Fruit fly (Drosophila melanogaster) whole organism, embryonic: ENCODE measurements around the gene Cp36.
A peak's percentile ranks its signal among the peaks of the same experiment; 100 is the strongest.

Experiments
- Blimp-1 ChIP-seq: fragments of 200-800 bp; sonication (Bioruptor generic); optimal IDR thresholded peaks from 3 replicates; lab custom pipeline; 2018; ENCODE audit warnings: missing biosample characterization, missing genetic modification characterization, mild to moderate bottlenecking, moderate library complexity, missing genetic modification reagents
- CG13424 ChIP-seq: fragments of 200-800 bp; sonication (Bioruptor generic); optimal IDR thresholded peaks from 2 replicates; lab custom pipeline; 2019; ENCODE audit warnings: missing biosample characterization, mild to moderate bottlenecking, missing genetic modification characterization, moderate library complexity
- CG14710 ChIP-seq: fragments of 200-800 bp; sonication (Bioruptor generic); optimal IDR thresholded peaks from 3 replicates; lab custom pipeline; 2019; ENCODE audit warnings: missing biosample characterization, mild to moderate bottlenecking, missing genetic modification characterization, moderate library complexity
- CG15479 ChIP-seq: fragments of 200-800 bp; sonication (Bioruptor generic); optimal IDR thresholded peaks from 3 replicates; lab custom pipeline; 2019; ENCODE audit warnings: missing biosample characterization, mild to moderate bottlenecking, missing genetic modification characterization, moderate library complexity
- CG1603 ChIP-seq: fragments of 200-800 bp; sonication (Bioruptor generic); optimal IDR thresholded peaks from 2 replicates; lab custom pipeline; 2019; ENCODE audit warnings: missing biosample characterization, mild to moderate bottlenecking, missing genetic modification characterization, moderate library complexity
- CG1832 ChIP-seq: fragments of 200-800 bp; sonication (Bioruptor generic); optimal IDR thresholded peaks from 2 replicates; lab custom pipeline; 2017; ENCODE audit warnings: missing biosample characterization, mild to moderate bottlenecking, missing genetic modification characterization, inconsistent platforms
- CG18599 ChIP-seq: fragments of 200-800 bp; sonication (Bioruptor generic); optimal IDR thresholded peaks from 3 replicates; lab custom pipeline; 2017; ENCODE audit warnings: missing biosample characterization, missing genetic modification characterization, mild to moderate bottlenecking, moderate library complexity, missing genetic modification reagents
- CG2129 ChIP-seq: fragments of 200-800 bp; sonication (Bioruptor generic); IDR thresholded peaks from 2 replicates; pipeline ENCODE4 v1.3.6; 2022; ENCODE audit warnings: missing biosample characterization, missing genetic modification characterization; ENCODE audit not compliant: partially characterized antibody
- CG2202 ChIP-seq: fragments of 200-800 bp; sonication (Bioruptor generic); optimal IDR thresholded peaks from 2 replicates; lab custom pipeline; 2018; ENCODE audit warnings: missing biosample characterization, mild to moderate bottlenecking, missing genetic modification characterization
- CG6813 ChIP-seq: fragments of 200-800 bp; sonication (Bioruptor generic); optimal IDR thresholded peaks from 2 replicates; lab custom pipeline; 2017; ENCODE audit warnings: missing biosample characterization, missing genetic modification characterization, mild to moderate bottlenecking, moderate library complexity, missing genetic modification reagents
- CTCF ChIP-seq: fragments of 200-800 bp; sonication (Bioruptor generic); optimal IDR thresholded peaks from 2 replicates; lab custom pipeline; 2017; ENCODE audit warnings: missing biosample characterization, mild to moderate bottlenecking, missing genetic modification characterization, moderate library complexity
- Chrac-16 ChIP-seq: fragments of 200-800 bp; sonication (Bioruptor generic); optimal IDR thresholded peaks from 3 replicates; lab custom pipeline; 2016; ENCODE audit warnings: missing biosample characterization, missing genetic modification characterization
- D ChIP-seq, 2 experiments: fragments of 200-800 bp in 1 of 2; fragments of >200 bp in 1 of 2; sonication (Bioruptor generic) in 1 of 2; optimal IDR thresholded peaks; 2 replicates in 1 of 2; 3 replicates in 1 of 2; lab custom pipeline; 2017; ENCODE audit warnings: mild to moderate bottlenecking in 1 of 2, missing biosample characterization in 1 of 2, missing genetic modification characterization in 1 of 2, missing genetic modification reagents in 1 of 2
- Dll ChIP-seq: fragments of 200-800 bp; sonication (Bioruptor generic); IDR thresholded peaks from 4 replicates; pipeline ENCODE4 v1.3.6; 2022; ENCODE audit warnings: missing biosample characterization, missing genetic modification characterization; ENCODE audit not compliant: partially characterized antibody
- E2f2 ChIP-seq: fragments of 200-800 bp; sonication (Bioruptor generic); IDR thresholded peaks from 2 replicates; pipeline ENCODE4 v1.3.6; 2022; ENCODE audit warnings: missing biosample characterization, missing genetic modification characterization
- Eip74EF ChIP-seq, 2 experiments: fragments of 200-800 bp in 1 of 2; fragments of >200 bp in 1 of 2; sonication (Bioruptor generic) in 1 of 2; optimal IDR thresholded peaks; 2 replicates each; lab custom pipeline; 2017 to 2019; ENCODE audit warnings: missing biosample characterization in 2 of 2, missing genetic modification characterization in 2 of 2, mild to moderate bottlenecking in 1 of 2, moderate library complexity in 1 of 2
- Fer1 ChIP-seq: fragments of 200-800 bp; sonication (Bioruptor generic); optimal IDR thresholded peaks from 2 replicates; lab custom pipeline; 2017; ENCODE audit warnings: missing biosample characterization, mild to moderate bottlenecking, missing genetic modification characterization
- Lim3 ChIP-seq: fragments of 200-800 bp; sonication (Bioruptor generic); IDR thresholded peaks from 2 replicates; pipeline ENCODE4 v1.3.6; 2022; ENCODE audit warnings: missing biosample characterization, missing genetic modification characterization
- Med ChIP-seq: fragments of 200-800 bp; sonication (Bioruptor generic); peaks from one replicate; lab custom pipeline; 2016; ENCODE audit warnings: missing biosample characterization, missing genetic modification characterization, mild to moderate bottlenecking, inconsistent platforms, moderate library complexity
- NFAT ChIP-seq: fragments of 200-800 bp; sonication (Bioruptor generic); IDR thresholded peaks from 2 replicates; pipeline ENCODE4 v1.3.6; 2022; ENCODE audit warnings: missing biosample characterization, missing genetic modification characterization
- Opbp ChIP-seq: fragments of 200-800 bp; sonication (Bioruptor generic); IDR thresholded peaks from 3 replicates; pipeline ENCODE4 v1.3.6; 2022; ENCODE audit warnings: missing biosample characterization, missing genetic modification characterization; ENCODE audit not compliant: partially characterized antibody
- Sin3A ChIP-seq: fragments of >200 bp; optimal IDR thresholded peaks from 2 replicates; lab custom pipeline; 2018
- Stat92E ChIP-seq, 3 experiments: fragments of >200 bp in 2 of 3; fragments of 200-800 bp in 1 of 3; sonication (Bioruptor generic) in 1 of 3; optimal IDR thresholded peaks; 2 replicates each; lab custom pipeline; 2017 to 2019; ENCODE audit warnings: missing biosample characterization in 3 of 3, missing genetic modification characterization in 3 of 3, mild to moderate bottlenecking in 1 of 3, moderate library complexity in 1 of 3
- ab ChIP-seq: fragments of 200-800 bp; sonication (Bioruptor generic); optimal IDR thresholded peaks from 2 replicates; lab custom pipeline; 2016; ENCODE audit warnings: missing biosample characterization, missing genetic modification characterization
- amos ChIP-seq: fragments of 200-800 bp; sonication (Bioruptor generic); IDR thresholded peaks from 2 replicates; pipeline ENCODE4 v1.3.6; 2022; ENCODE audit warnings: missing biosample characterization, missing genetic modification characterization; ENCODE audit not compliant: partially characterized antibody
- bab2 ChIP-seq: fragments of 200-800 bp; sonication (Bioruptor generic); optimal IDR thresholded peaks from 2 replicates; lab custom pipeline; 2016; ENCODE audit warnings: missing biosample characterization, missing genetic modification characterization
- crol ChIP-seq: fragments of 200-800 bp; sonication (Bioruptor generic); IDR thresholded peaks from 2 replicates; pipeline ENCODE4 v1.3.6; 2022; ENCODE audit warnings: missing biosample characterization, missing genetic modification characterization
- dmrt11E ChIP-seq: fragments of 200-800 bp; sonication (Bioruptor generic); optimal IDR thresholded peaks from 3 replicates; lab custom pipeline; 2018; ENCODE audit warnings: missing biosample characterization, mild to moderate bottlenecking, missing genetic modification characterization, moderate library complexity
- gce ChIP-seq: fragments of 200-800 bp; sonication (Bioruptor generic); IDR thresholded peaks from 3 replicates; pipeline ENCODE4 v1.3.6; 2022; ENCODE audit warnings: missing biosample characterization, missing genetic modification characterization
- gcm ChIP-seq: fragments of 200-800 bp; sonication (Bioruptor generic); optimal IDR thresholded peaks from 2 replicates; lab custom pipeline; 2019; ENCODE audit warnings: missing biosample characterization, mild to moderate bottlenecking, missing genetic modification characterization, moderate library complexity
- gsb ChIP-seq: fragments of 200-800 bp; sonication (Bioruptor generic); IDR thresholded peaks from 2 replicates; pipeline ENCODE4 v1.3.6; 2022; ENCODE audit warnings: missing biosample characterization, missing genetic modification characterization
- gsb-n ChIP-seq: fragments of 200-800 bp; sonication (Bioruptor generic); optimal IDR thresholded peaks from 3 replicates; lab custom pipeline; 2018; ENCODE audit warnings: missing biosample characterization, mild to moderate bottlenecking, missing genetic modification characterization
- insv ChIP-seq, 2 experiments: fragments of 200-800 bp; sonication (Bioruptor generic); optimal IDR thresholded peaks; 3 replicates each; lab custom pipeline; 2016 to 2018; ENCODE audit warnings: missing biosample characterization in 2 of 2, missing genetic modification characterization in 2 of 2
- knrl ChIP-seq: fragments of 200-800 bp; sonication (Bioruptor generic); IDR thresholded peaks from 3 replicates; pipeline ENCODE4 v1.3.6; 2022; ENCODE audit warnings: missing biosample characterization, missing genetic modification characterization; ENCODE audit not compliant: partially characterized antibody
- nmo ChIP-seq: fragments of 200-800 bp; sonication (Bioruptor generic); optimal IDR thresholded peaks from 2 replicates; lab custom pipeline; 2018; ENCODE audit warnings: missing biosample characterization, mild to moderate bottlenecking, missing genetic modification characterization, moderate library complexity
- nom ChIP-seq: fragments of 200-800 bp; sonication (Bioruptor generic); optimal IDR thresholded peaks from 2 replicates; lab custom pipeline; 2017; ENCODE audit warnings: missing biosample characterization, missing genetic modification characterization, mild to moderate bottlenecking, moderate library complexity, missing genetic modification reagents
- oc ChIP-seq: fragments of 200-800 bp; sonication (Bioruptor generic); optimal IDR thresholded peaks from 2 replicates; lab custom pipeline; 2018; ENCODE audit warnings: missing biosample characterization, mild to moderate bottlenecking, missing genetic modification characterization, moderate library complexity
- otp ChIP-seq: fragments of 200-800 bp; sonication (Bioruptor generic); IDR thresholded peaks from 3 replicates; pipeline ENCODE4, ENCODE4 v1.3.6; 2022; ENCODE audit warnings: missing biosample characterization, missing genetic modification characterization
- rib ChIP-seq: fragments of 200-800 bp; sonication (Bioruptor generic); IDR thresholded peaks from 2 replicates; pipeline ENCODE4 v1.3.6; 2022; ENCODE audit warnings: missing biosample characterization, missing genetic modification characterization
- sd ChIP-seq: fragments of 200-800 bp; sonication (Bioruptor generic); optimal IDR thresholded peaks from 3 replicates; lab custom pipeline; 2018; ENCODE audit warnings: missing biosample characterization, mild to moderate bottlenecking, missing genetic modification characterization, moderate library complexity
- sim ChIP-seq: fragments of 200-800 bp; sonication (Bioruptor generic); IDR thresholded peaks from 2 replicates; pipeline ENCODE4 v1.3.6; 2022; ENCODE audit warnings: missing biosample characterization, missing genetic modification characterization
- sna ChIP-seq: fragments of 200-800 bp; sonication (Bioruptor generic); IDR thresholded peaks from 2 replicates; pipeline ENCODE4 v1.3.6; 2022; ENCODE audit warnings: missing biosample characterization, missing genetic modification characterization; ENCODE audit not compliant: partially characterized antibody
- tll ChIP-seq, 2 experiments: fragments of 200-800 bp in 1 of 2; fragments of >200 bp in 1 of 2; sonication (Bioruptor generic) in 1 of 2; optimal IDR thresholded peaks; 2 replicates each; lab custom pipeline; 2017 to 2019; ENCODE audit warnings: missing biosample characterization in 2 of 2, missing genetic modification characterization in 2 of 2, mild to moderate bottlenecking in 1 of 2, moderate library complexity in 1 of 2
- twi ChIP-seq: fragments of 200-800 bp; optimal IDR thresholded peaks from 2 replicates; lab custom pipeline; 2019; ENCODE audit warnings: missing biosample characterization, mild to moderate bottlenecking, missing genetic modification characterization, moderate library complexity

Cp36 gene

DNA sequence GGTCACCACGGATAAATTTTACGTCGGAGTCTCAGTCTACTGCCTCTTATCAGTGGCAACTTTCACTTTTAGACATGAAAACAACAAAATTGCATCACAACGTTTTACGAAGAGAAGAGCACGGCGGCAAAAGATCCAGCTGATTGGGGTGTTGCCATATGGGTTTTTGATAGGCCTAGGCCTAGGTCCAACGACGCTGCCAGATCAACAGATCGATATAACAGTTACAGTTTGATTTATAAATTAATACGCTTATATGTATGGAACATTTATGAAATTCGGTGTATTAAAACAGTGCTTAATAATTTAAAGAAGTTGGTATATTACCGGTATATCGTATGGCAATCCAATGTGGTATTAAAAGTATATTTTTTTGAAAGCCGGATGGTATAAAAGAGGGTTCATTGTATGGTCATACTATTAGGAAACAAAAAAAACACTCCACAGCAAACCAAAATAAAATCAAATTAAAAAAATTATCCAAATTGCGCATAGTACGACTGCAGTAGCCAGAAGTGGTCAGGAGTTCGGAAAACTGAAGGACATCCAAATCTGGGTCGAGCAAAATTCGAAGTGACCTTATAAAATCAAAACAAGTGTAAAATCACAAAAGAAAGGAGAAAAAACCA, 42.3 kb upstream of the Cp36 start, which contains the start of gene CG1440 (continued):
- no peak for TF ChIP-seq gce
- TF ChIP-seq Dll (GFP tag; lab: Robert Waterston, UW), result peak; percentile 3; the same call in 1 of the 4 replicates
- peak; percentile 30 for TF ChIP-seq bab2 (GFP tag; lab: Kevin White, UChicago)
- peak; percentile 17 for TF ChIP-seq Sin3A (lab: Kevin White, UChicago)
- TF ChIP-seq CG1603, result peak; percentile 69
- no peak for TF ChIP-seq CG18599 (GFP tag; lab: Kevin White, UChicago)
- TF ChIP-seq insv (GFP tag; optimal IDR thresholded peaks at IDR 0.05; lab: Kevin White, UChicago), result peak in 1 of 2 experiments; percentile 21
- peak; percentile 21 for TF ChIP-seq CG6813 (GFP tag; lab: Kevin White, UChicago)
- TF ChIP-seq CG14710 (tag; lab: Kevin White, UChicago), result peak; percentile 78
- peak; percentile 11; the same call in 1 of the 3 replicates for TF ChIP-seq knrl (GFP tag; lab: Robert Waterston, UW)
- TF ChIP-seq CG2202 (tag; lab: Kevin White, UChicago), result no peak
- peak; percentile 43 for TF ChIP-seq nmo (GFP tag; lab: Kevin White, UChicago)
- no peak for TF ChIP-seq ab (GFP tag; lab: Kevin White, UChicago)
- TF ChIP-seq Fer1 (GFP tag; lab: Kevin White, UChicago), result peak; percentile 20
- TF ChIP-seq gsb (GFP tag; lab: Robert Waterston, UW), result no peak
- peak; percentile 14 for TF ChIP-seq CG13424 (tag; lab: Kevin White, UChicago)
- TF ChIP-seq E2f2 (GFP tag; lab: Robert Waterston, UW), result peak; percentile 70

DNA sequence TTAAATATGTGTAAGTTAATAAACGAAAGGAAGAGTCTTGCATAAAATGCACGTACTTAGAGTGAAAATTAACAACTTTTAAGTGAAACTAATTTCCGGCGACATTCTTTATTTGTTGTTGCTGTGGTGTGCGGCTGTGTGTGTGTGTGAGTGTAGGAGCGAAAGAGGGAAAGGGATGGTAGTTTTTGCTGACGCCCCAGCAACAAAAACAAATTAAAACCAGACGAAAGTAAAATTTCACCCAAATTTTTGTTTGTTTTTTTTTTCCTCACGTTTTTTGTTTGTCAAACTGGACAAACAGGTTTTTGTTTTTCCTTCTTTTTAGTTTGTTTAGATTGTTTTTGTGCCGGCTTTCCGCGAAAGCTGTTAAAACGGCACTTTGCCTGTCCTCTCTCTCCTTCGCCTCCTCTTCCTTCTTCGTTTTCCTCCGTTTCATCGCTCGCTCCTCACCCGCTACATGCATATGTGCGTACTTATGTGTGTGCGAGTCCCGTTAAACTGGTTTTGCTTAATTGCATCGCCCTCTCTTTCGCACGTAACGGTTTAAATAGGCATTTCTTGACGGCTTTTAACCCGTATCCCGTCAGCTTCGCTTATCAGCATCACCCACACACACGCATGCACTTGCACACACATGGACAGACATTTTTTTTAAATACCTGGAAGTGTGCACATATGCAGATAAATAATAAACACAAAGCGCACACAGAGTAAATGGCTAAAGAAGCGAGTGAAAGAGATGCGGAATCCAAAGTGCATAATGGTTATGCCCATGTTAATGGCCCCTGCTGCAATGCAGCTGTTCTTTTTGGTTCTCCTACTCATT, 41.6 kb upstream of the Cp36 start, which contains the start of gene Miga:
TSS of gene Miga (minus strand) at position 536 of the 826 bp plus-strand sequence.
- TF ChIP-seq Chrac-16 (GFP tag; lab: Kevin White, UChicago), result no peak
- peak; percentile 46 for TF ChIP-seq oc
- TF ChIP-seq NFAT (GFP tag; lab: Robert Waterston, UW), result no peak
- TF ChIP-seq D (optimal IDR thresholded peaks at IDR 0.05; lab: Kevin White, UChicago), result peak; percentile 21
- TF ChIP-seq D (GFP tag; optimal IDR thresholded peaks at IDR 0.05; lab: Kevin White, UChicago), result no peak
- peak; percentile 30 for TF ChIP-seq CG1832 (GFP tag; lab: Kevin White, UChicago)
- 0 out of 3 replicates have a peak, but pooled peaks have one; percentile 5 for TF ChIP-seq otp (GFP tag; lab: Robert Waterston, UW)
- peak; percentile 68 for TF ChIP-seq crol
- TF ChIP-seq gcm (GFP tag; lab: Kevin White, UChicago), result peak; percentile 47
- TF ChIP-seq rib (GFP tag; lab: Robert Waterston, UW), result peak; percentile 42; the same call in 1 of the 2 replicates
- TF ChIP-seq gsb (GFP tag; lab: Robert Waterston, UW), result no peak
- peak; percentile 91 for TF ChIP-seq Blimp-1 (GFP tag; lab: Kevin White, UChicago)
- TF ChIP-seq CTCF (GFP tag; lab: Kevin White, UChicago), result no peak
- TF ChIP-seq Opbp (GFP tag; lab: Robert Waterston, UW), result peak; percentile 32; the same call in 1 of the 3 replicates
- peak; percentile 58 for TF ChIP-seq Med (GFP tag; lab: Kevin White, UChicago)
- peak; percentile 33 for TF ChIP-seq gsb-n (tag; lab: Kevin White, UChicago)
- TF ChIP-seq tll (GFP tag; optimal IDR thresholded peaks at IDR 0.05; lab: Kevin White, UChicago), result peak in 1 of 2 experiments; percentile 55
- TF ChIP-seq sna (GFP tag; lab: Robert Waterston, UW), result 0 out of 2 replicates have a peak, but pooled peaks have one; percentile 27
- no peak for TF ChIP-seq Lim3 (GFP tag; lab: Robert Waterston, UW)
- TF ChIP-seq CG15479 (GFP tag; lab: Kevin White, UChicago), result peak; percentile 90
- peak in 1 of 3 experiments; percentile 53 for TF ChIP-seq Stat92E (GFP tag; optimal IDR thresholded peaks at IDR 0.05; lab: Kevin White, UChicago)
- TF ChIP-seq sim (GFP tag; lab: Robert Waterston, UW), result no peak
- TF ChIP-seq nom (GFP tag; lab: Kevin White, UChicago), result peak; percentile 62
- no peak for TF ChIP-seq dmrt11E (tag; lab: Kevin White, UChicago)
- TF ChIP-seq amos (GFP tag; lab: Robert Waterston, UW), result no peak
- no peak for TF ChIP-seq CG2129 (GFP tag; lab: Robert Waterston, UW)
- TF ChIP-seq twi, result peak; percentile 83
- peak in 1 of 2 experiments; percentile 12 for TF ChIP-seq Eip74EF (GFP tag; optimal IDR thresholded peaks at IDR 0.05; lab: Kevin White, UChicago)
- TF ChIP-seq sd (tag; lab: Kevin White, UChicago), result peak; percentile 51
